Worm (Caenorhabditis elegans) whole organism, L4/young adult: ENCODE data around the gene wee-1.3.
"Not testable (repeated sequence)": the region's sequence is repeated elsewhere in the genome, so short reads cannot be mapped to it uniquely, and the experiment has no call there.

ENCODE experiments used
- W03F9.2 ChIP-seq: fragments of 150-350 bp; optimal IDR thresholded peaks from 2 replicates; lab custom pipeline; 2014; ENCODE audit warnings: missing biosample characterization, missing genetic modification characterization
- dao-5 ChIP-seq: sonication (generic microtip); optimal IDR thresholded peaks from 2 replicates; lab custom pipeline; 2016; ENCODE audit warnings: missing genotype, missing genetic modification characterization, moderate library complexity, missing compliant biosample characterization
- him-1 ChIP-seq: sonication (generic microtip); optimal IDR thresholded peaks from 2 replicates; lab custom pipeline; 2016; ENCODE audit warnings: missing genotype, missing genetic modification reagents, missing genetic modification characterization, missing compliant biosample characterization

- TF ChIP-seq him-1 (tag; lab: Kevin White, UChicago); W03F9.2 (tag; lab: Kevin White, UChicago); dao-5: not testable (repeated sequence)
These were observed 15.5 kb upstream of the wee-1.3 start, which contains the start of gene mab-3 for ce11 chrII:9731810-9732209.
